Fruit fly (Drosophila melanogaster): ENCODE results near the gene cdm.

Gene cdm

DNA sequence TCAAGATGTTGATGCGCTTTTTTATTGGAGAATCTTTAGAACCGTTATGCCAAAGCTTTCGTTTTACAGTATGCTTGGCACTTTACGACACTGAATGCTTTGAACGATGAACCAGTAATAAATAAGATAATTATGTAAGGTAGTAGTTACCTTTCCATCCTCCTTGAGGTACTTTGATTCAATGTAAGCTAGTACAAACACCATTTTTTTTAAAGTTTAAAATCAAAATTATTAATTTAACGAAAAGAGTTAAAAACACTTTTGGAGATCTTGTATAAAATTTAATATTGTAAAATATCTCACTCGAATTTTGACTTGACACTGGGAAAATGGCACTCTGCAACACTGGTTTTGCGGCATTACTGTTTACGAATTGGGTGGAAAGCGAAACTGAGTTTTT, 2.1 kb upstream of the cdm start, which contains the start of the genes Arp5 and CG7208 (continued):
- TF ChIP-seq Gug (GFP tag; IDR thresholded peaks at IDR 0.05) (peak; percentile 50; the same call in 2 of the 4 replicates), CG12236 (GFP tag; optimal IDR thresholded peaks at IDR 0.05) (no peak), gsb (GFP tag; IDR thresholded peaks at IDR 0.05) (0 out of 2 replicates have a peak, but pooled peaks have one; percentile 8), Taf1 (GFP tag; IDR thresholded peaks at IDR 0.05) (peak; percentile 60), Dip3 (GFP tag; optimal IDR thresholded peaks at IDR 0.05) (peak; percentile 70), Dbx (GFP tag; IDR thresholded peaks at IDR 0.05) (peak; percentile 82), CG33213 (GFP tag; optimal IDR thresholded peaks at IDR 0.05) (peak; percentile 53), CG31365 (tag; optimal IDR thresholded peaks at IDR 0.05) (no peak), so (GFP tag; IDR thresholded peaks at IDR 0.05) (no peak), toy (GFP tag; IDR thresholded peaks at IDR 0.05) (no peak), Bdp1 (GFP tag; optimal IDR thresholded peaks at IDR 0.05) (peak; percentile 38), CG12659 (GFP tag; optimal IDR thresholded peaks at IDR 0.05) (peak; percentile 86), Nf-YC (tag; optimal IDR thresholded peaks at IDR 0.05) (peak; percentile 65), CG5245 (GFP tag; optimal IDR thresholded peaks at IDR 0.05) (peak; percentile 14), Ets65A (GFP tag) (peak; percentile 90), Dfd (GFP tag; optimal IDR thresholded peaks at IDR 0.05) (no peak), CG6683 (GFP tag; optimal IDR thresholded peaks at IDR 0.05) (peak; percentile 39), CoRest (tag; optimal IDR thresholded peaks at IDR 0.05) (peak; percentile 86), CG9727 (GFP tag; optimal IDR thresholded peaks at IDR 0.05) (peak; percentile 64), exex (tag; optimal IDR thresholded peaks at IDR 0.05) (no peak), danr (GFP tag; IDR thresholded peaks at IDR 0.05) (0 out of 2 replicates have a peak, but pooled peaks have one; percentile 10), hth (optimal IDR thresholded peaks at IDR 0.05) (no peak), PHDP (tag; optimal IDR thresholded peaks at IDR 0.05) (peak; percentile 76), CG6175 (GFP tag; IDR thresholded peaks at IDR 0.05) (no peak), NC2α (GFP tag; optimal IDR thresholded peaks at IDR 0.05) (peak; percentile 6), sens-2 (GFP tag; IDR thresholded peaks at IDR 0.05) (no peak), da (GFP tag; optimal IDR thresholded peaks at IDR 0.05) (no peak), insv (GFP tag; optimal IDR thresholded peaks at IDR 0.05) (peak in 1 of 2 experiments; percentile 20), bab2 (GFP tag; optimal IDR thresholded peaks at IDR 0.05) (peak; percentile 59), crol (GFP tag; IDR thresholded peaks at IDR 0.05) (no peak), slbo (GFP tag; IDR thresholded peaks at IDR 0.05) (peak; percentile 85), CG4854 (GFP tag; optimal IDR thresholded peaks at IDR 0.05) (peak; percentile 58), ftz-f1 (GFP tag; optimal IDR thresholded peaks at IDR 0.05) (no peak), BtbVII (GFP tag; optimal IDR thresholded peaks at IDR 0.05) (no peak), Med (GFP tag) (peak; percentile 88), croc (GFP tag; conservative IDR thresholded peaks at IDR 0.05) (0 out of 3 replicates have a peak, but pooled peaks have one; percentile 19), CG6689 (GFP tag; IDR thresholded peaks at IDR 0.05) (peak; percentile 88), CG16813 (GFP tag; IDR thresholded peaks at IDR 0.05; ENCODE audit: partially characterized antibody) (no peak), vvl (GFP tag; IDR thresholded peaks at IDR 0.05) (peak; percentile 57), CG2116 (GFP tag; optimal IDR thresholded peaks at IDR 0.05) (peak; percentile 35), CG13123 (GFP tag; optimal IDR thresholded peaks at IDR 0.05) (peak; percentile 69), CG30020 (tag; optimal IDR thresholded peaks at IDR 0.05) (no peak), CG15479 (GFP tag; optimal IDR thresholded peaks at IDR 0.05) (no peak), CG11504 (tag; optimal IDR thresholded peaks at IDR 0.05) (no peak), Gsc (GFP tag; IDR thresholded peaks at IDR 0.05) (no peak), NK7.1 (GFP tag; optimal IDR thresholded peaks at IDR 0.05) (no peak), CG16779 (GFP tag; IDR thresholded peaks at IDR 0.05) (no peak), CG15073 (GFP tag; optimal IDR thresholded peaks at IDR 0.05) (no peak), CG1603 (tag; optimal IDR thresholded peaks at IDR 0.05) (no peak), CG15696 (tag; optimal IDR thresholded peaks at IDR 0.05) (peak; percentile 4), CG3281 (GFP tag; optimal IDR thresholded peaks at IDR 0.05) (peak; percentile 73), B-H2 (GFP tag; optimal IDR thresholded peaks at IDR 0.05) (peak; percentile 71), CG3847 (GFP tag; IDR thresholded peaks at IDR 0.05) (peak; percentile 81)
